Worm (Caenorhabditis elegans): ENCODE data around the gene fbxb-44.

DNA sequence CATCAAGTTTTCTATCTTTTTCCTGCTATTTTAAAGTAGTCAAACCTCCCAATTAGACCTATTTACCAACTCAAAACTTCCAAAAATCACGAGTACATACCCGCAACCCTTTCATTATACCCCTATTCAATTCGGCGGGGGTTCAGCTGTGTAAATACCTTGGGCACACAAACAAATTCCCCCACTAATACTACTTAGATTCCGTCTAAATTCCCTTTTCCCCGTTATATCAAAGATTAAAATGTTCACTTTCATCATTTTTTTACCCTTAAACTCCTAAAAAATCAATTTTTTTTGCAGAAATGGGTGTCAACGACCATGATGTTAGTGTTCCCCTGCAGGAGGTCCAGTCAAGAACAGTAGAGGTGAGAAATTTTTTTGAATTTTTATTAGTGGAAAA, 34.4 kb upstream of the fbxb-44 start, which contains the start of gene fdgt-1:
- TF ChIP-seq nhr-11 (tag; optimal IDR thresholded peaks at IDR 0.05) (no peak), pqm-1 (tag; optimal IDR thresholded peaks at IDR 0.05) (no peak), rnt-1 (tag; optimal IDR thresholded peaks at IDR 0.05) (no peak), pat-9 (tag; optimal IDR thresholded peaks at IDR 0.05) (no peak), npax-4 (tag; optimal IDR thresholded peaks at IDR 0.05) (no peak), pha-4 (tag; optimal IDR thresholded peaks at IDR 0.05) (no peak), ceh-18 (tag; optimal IDR thresholded peaks at IDR 0.05) (no peak), hlh-30 (tag; optimal IDR thresholded peaks at IDR 0.05; ENCODE audit: insufficient read depth) (no peak), ama-1 (optimal IDR thresholded peaks at IDR 0.05) (no peak)

All from whole organism, late embryonic.